Fruit fly (Drosophila melanogaster): ENCODE data around the gene Pli.

Gene Pli

DNA sequence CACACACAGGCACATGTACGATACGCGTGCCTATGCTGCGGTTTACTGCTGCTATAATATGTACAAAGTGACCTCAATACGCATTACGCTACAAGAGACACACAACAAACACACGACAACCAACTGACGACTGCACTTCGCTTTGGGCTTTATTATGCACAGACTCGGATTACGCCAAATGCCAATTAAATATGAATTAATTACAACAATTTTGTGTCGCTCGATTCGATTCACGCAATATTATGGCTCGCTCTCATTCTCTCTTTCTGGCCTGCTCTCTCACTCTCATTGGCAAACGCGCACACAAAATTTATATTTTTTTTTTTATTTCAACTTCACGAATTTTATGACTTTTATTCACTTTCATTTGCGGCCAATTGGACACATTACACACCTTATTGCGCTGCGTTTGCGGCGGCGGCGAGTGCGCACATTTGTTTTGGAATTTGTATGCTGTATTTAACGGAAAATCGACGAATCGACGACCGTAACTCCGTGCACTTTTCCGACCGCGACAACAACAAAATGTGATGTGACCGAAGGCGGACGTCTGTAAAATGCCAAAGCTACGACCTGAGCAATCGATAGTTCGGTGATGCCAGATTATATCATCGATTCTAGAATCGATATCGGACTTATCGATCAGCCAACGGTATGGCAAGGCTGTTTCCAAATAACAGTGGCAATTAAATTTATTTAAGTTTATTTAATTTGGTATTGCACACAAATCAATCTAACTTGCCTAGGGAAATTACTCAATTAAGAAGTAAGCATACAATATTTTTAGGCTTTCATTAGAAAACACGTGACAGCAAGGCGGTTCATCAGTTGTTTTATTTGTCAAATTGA is 32.9 kb upstream of the Pli start, which contains the start of the genes sba and CG31141 (continued):
- TF ChIP-seq Drgx (GFP tag; IDR thresholded peaks at IDR 0.05) (no peak), Dref (GFP tag; IDR thresholded peaks at IDR 0.05) (peak; percentile 100), CG30403 (GFP tag; optimal IDR thresholded peaks at IDR 0.05) (no peak), fd102C (GFP tag; optimal IDR thresholded peaks at IDR 0.05) (no peak), CG4820 (GFP tag; optimal IDR thresholded peaks at IDR 0.05) (no peak), CG3847 (GFP tag; IDR thresholded peaks at IDR 0.05) (peak; percentile 71), CG17328 (GFP tag; IDR thresholded peaks at IDR 0.05) (no peak), Dek (tag; optimal IDR thresholded peaks at IDR 0.05) (peak; percentile 24), CG1792 (GFP tag; optimal IDR thresholded peaks at IDR 0.05) (no peak), CG12219 (GFP tag; optimal IDR thresholded peaks at IDR 0.05) (no peak), CG12659 (GFP tag; optimal IDR thresholded peaks at IDR 0.05) (peak; percentile 84), tgo (GFP tag; IDR thresholded peaks at IDR 0.05) (no peak), Trl (optimal IDR thresholded peaks at IDR 0.05) (peak; percentile 77 to 91), Trl (GFP tag; optimal IDR thresholded peaks at IDR 0.05) (no peak), CG10565 (GFP tag; optimal IDR thresholded peaks at IDR 0.05) (no peak), gsb-n (tag; optimal IDR thresholded peaks at IDR 0.05) (peak; percentile 45), oc (tag; optimal IDR thresholded peaks at IDR 0.05) (no peak), pfk (GFP tag; optimal IDR thresholded peaks at IDR 0.05) (no peak), CG11504 (tag; optimal IDR thresholded peaks at IDR 0.05) (peak; percentile 14), onecut (GFP tag; IDR thresholded peaks at IDR 0.05) (peak; percentile 44), CG1603 (tag; optimal IDR thresholded peaks at IDR 0.05) (peak; percentile 80), sc (optimal IDR thresholded peaks at IDR 0.05) (no peak), sc (GFP tag; optimal IDR thresholded peaks at IDR 0.05) (no peak), crol (GFP tag; IDR thresholded peaks at IDR 0.05) (no peak), CG7556 (GFP tag; optimal IDR thresholded peaks at IDR 0.05) (peak; percentile 11), CG18599 (GFP tag; optimal IDR thresholded peaks at IDR 0.05) (no peak), mam (GFP tag; optimal IDR thresholded peaks at IDR 0.05) (peak; percentile 9), Rfx (GFP tag; IDR thresholded peaks at IDR 0.05) (peak; percentile 40; the same call in 1 of the 2 replicates), NC2α (GFP tag; optimal IDR thresholded peaks at IDR 0.05) (no peak), Dfd (GFP tag; optimal IDR thresholded peaks at IDR 0.05) (no peak), lbe (GFP tag; optimal IDR thresholded peaks at IDR 0.05) (no peak), Sry-β (GFP tag; optimal IDR thresholded peaks at IDR 0.05) (no peak), CG1233 (GFP tag; optimal IDR thresholded peaks at IDR 0.05) (no peak), vnd (GFP tag; IDR thresholded peaks at IDR 0.05; ENCODE audit: partially characterized antibody) (peak; percentile 80), CG5180 (GFP tag; optimal IDR thresholded peaks at IDR 0.05) (no peak), bab2 (GFP tag; optimal IDR thresholded peaks at IDR 0.05) (no peak), CG10979 (tag; optimal IDR thresholded peaks at IDR 0.05) (no peak), ERR (GFP tag; optimal IDR thresholded peaks at IDR 0.05) (no peak), YL-1 (GFP tag; optimal IDR thresholded peaks at IDR 0.05) (peak; percentile 74), CG18262 (tag; optimal IDR thresholded peaks at IDR 0.05) (peak; percentile 6), dysf (GFP tag; IDR thresholded peaks at IDR 0.05) (no peak), phol (tag; optimal IDR thresholded peaks at IDR 0.05) (peak; percentile 15), zen (tag; optimal IDR thresholded peaks at IDR 0.05) (peak; percentile 56), CG10274 (GFP tag; optimal IDR thresholded peaks at IDR 0.05) (no peak), CG12236 (GFP tag; optimal IDR thresholded peaks at IDR 0.05) (no peak), pho (GFP tag; optimal IDR thresholded peaks at IDR 0.05) (no peak), jumu (GFP tag; optimal IDR thresholded peaks at IDR 0.05) (no peak), kay (GFP tag; optimal IDR thresholded peaks at IDR 0.05) (no peak), Bgb (GFP tag; IDR thresholded peaks at IDR 0.05; ENCODE audit: partially characterized antibody) (peak; percentile 96), zen2 (GFP tag; IDR thresholded peaks at IDR 0.05; ENCODE audit: partially characterized antibody) (peak; percentile 86)

Data from whole organism, embryonic.